In the genomic region with DNA sequence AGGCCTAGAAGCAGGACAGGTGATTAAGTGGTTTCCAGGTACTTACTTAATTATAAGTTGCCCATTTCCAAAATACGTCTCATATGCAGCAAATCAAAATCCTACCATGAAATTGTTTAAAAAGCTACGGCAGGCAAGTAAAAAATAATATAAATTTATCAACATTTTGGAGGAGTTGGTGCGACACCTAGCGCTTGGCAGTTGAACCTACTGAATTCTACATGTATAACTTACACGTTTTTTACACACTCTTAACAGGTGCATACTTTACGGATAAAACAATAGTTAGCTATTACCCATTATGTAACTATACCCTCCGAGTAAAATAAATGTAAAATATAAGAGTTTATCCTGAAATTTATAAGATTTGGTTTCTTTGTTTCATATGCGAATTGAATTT, we compare ENCODE assay signal across 1 fruit fly cellular context.
TF ChIP-seq lines count a peak whose summit lies in the region.

No protein-coding gene starts in this region.

TF ChIP-seq in whole organism, embryonic, 481 proteins besides CTCF, POLR2A, EP300 and RAD21 (continued from another document):
- no peak for TF ChIP-seq ash1 (GFP tag; optimal IDR thresholded peaks at IDR 0.05; lab: Kevin White, UChicago)
- no peak; the same call in 1 of the 2 replicates for TF ChIP-seq sisA (GFP tag; IDR thresholded peaks at IDR 0.05; lab: Robert Waterston, UW)
- TF ChIP-seq tll (GFP tag; optimal IDR thresholded peaks at IDR 0.05; lab: Kevin White, UChicago), result no peak
- TF ChIP-seq Atf-2 (GFP tag; optimal IDR thresholded peaks at IDR 0.05; lab: Kevin White, UChicago), result peak; percentile 60
- TF ChIP-seq CG6272 (GFP tag; IDR thresholded peaks at IDR 0.05; lab: Robert Waterston, UW), result peak; percentile 23; the same call in 1 of the 2 replicates
- TF ChIP-seq CG17802 (tag; optimal IDR thresholded peaks at IDR 0.05; lab: Kevin White, UChicago), result peak; percentile 42
- TF ChIP-seq hbn (GFP tag; IDR thresholded peaks at IDR 0.05; lab: Robert Waterston, UW; ENCODE audit: partially characterized antibody), result no peak
- peak; percentile 53 for TF ChIP-seq gsb-n (tag; optimal IDR thresholded peaks at IDR 0.05; lab: Kevin White, UChicago)
- TF ChIP-seq CG31388 (GFP tag; optimal IDR thresholded peaks at IDR 0.05; lab: Kevin White, UChicago), result no peak
- peak; percentile 46 for TF ChIP-seq CG2678 (tag; optimal IDR thresholded peaks at IDR 0.05; lab: Kevin White, UChicago)
- TF ChIP-seq CG3407 (GFP tag; optimal IDR thresholded peaks at IDR 0.05; lab: Kevin White, UChicago), result peak; percentile 56
- peak; percentile 22 for TF ChIP-seq CG13296 (GFP tag; optimal IDR thresholded peaks at IDR 0.05; lab: Kevin White, UChicago)
- TF ChIP-seq pho (GFP tag; optimal IDR thresholded peaks at IDR 0.05; lab: Kevin White, UChicago), result peak; percentile 30
- peak; percentile 52 for TF ChIP-seq CG13775 (GFP tag; optimal IDR thresholded peaks at IDR 0.05; lab: Kevin White, UChicago)
- TF ChIP-seq tio (GFP tag; optimal IDR thresholded peaks at IDR 0.05; lab: Kevin White, UChicago), result peak; percentile 26
- peak; percentile 55 for TF ChIP-seq CG4820 (GFP tag; optimal IDR thresholded peaks at IDR 0.05; lab: Kevin White, UChicago)
- TF ChIP-seq gcm (GFP tag; optimal IDR thresholded peaks at IDR 0.05; lab: Kevin White, UChicago), result no peak
- no peak for TF ChIP-seq CG3838 (GFP tag; optimal IDR thresholded peaks at IDR 0.05; lab: Kevin White, UChicago)
- peak; percentile 45 for TF ChIP-seq B-H2 (GFP tag; optimal IDR thresholded peaks at IDR 0.05; lab: Kevin White, UChicago)
- TF ChIP-seq CG15696 (tag; optimal IDR thresholded peaks at IDR 0.05; lab: Kevin White, UChicago), result peak; percentile 57
- peak; percentile 57; the same call in 1 of the 2 replicates for TF ChIP-seq E2f1 (GFP tag; IDR thresholded peaks at IDR 0.05; lab: Robert Waterston, UW)
- peak; percentile 67 for TF ChIP-seq CG10979 (tag; optimal IDR thresholded peaks at IDR 0.05; lab: Kevin White, UChicago)
- no peak for TF ChIP-seq Hr39 (optimal IDR thresholded peaks at IDR 0.05; lab: Kevin White, UChicago)
- peak; percentile 53 for TF ChIP-seq CG12219 (GFP tag; optimal IDR thresholded peaks at IDR 0.05; lab: Kevin White, UChicago)
- peak; percentile 23 for TF ChIP-seq Sry-β (GFP tag; optimal IDR thresholded peaks at IDR 0.05; lab: Kevin White, UChicago)
- peak; percentile 39 for TF ChIP-seq CG12769 (tag; optimal IDR thresholded peaks at IDR 0.05; lab: Kevin White, UChicago)
- peak; percentile 28 to 55 for TF ChIP-seq dpn (GFP tag; optimal IDR thresholded peaks at IDR 0.05; lab: Kevin White, UChicago)
- peak; percentile 3 for TF ChIP-seq CG5180 (GFP tag; optimal IDR thresholded peaks at IDR 0.05; lab: Kevin White, UChicago)
- TF ChIP-seq CG1602 (GFP tag; optimal IDR thresholded peaks at IDR 0.05; lab: Kevin White, UChicago), result peak; percentile 51
- TF ChIP-seq stwl (tag; optimal IDR thresholded peaks at IDR 0.05; lab: Kevin White, UChicago), result peak; percentile 50
- TF ChIP-seq chn (GFP tag; optimal IDR thresholded peaks at IDR 0.05; lab: Kevin White, UChicago), result peak; percentile 65
- 0 out of 2 replicates have a peak, but pooled peaks have one; percentile 12 for TF ChIP-seq al (GFP tag; IDR thresholded peaks at IDR 0.05; lab: Robert Waterston, UW)
- TF ChIP-seq CG1529 (GFP tag; optimal IDR thresholded peaks at IDR 0.05; lab: Kevin White, UChicago), result peak; percentile 34
- no peak for TF ChIP-seq zf30C (GFP tag; optimal IDR thresholded peaks at IDR 0.05; lab: Kevin White, UChicago)
- TF ChIP-seq mam (GFP tag; optimal IDR thresholded peaks at IDR 0.05; lab: Kevin White, UChicago), result peak; percentile 32
- peak; percentile 21 for TF ChIP-seq gro (GFP tag; optimal IDR thresholded peaks at IDR 0.05; lab: Kevin White, UChicago)
